Worm (Caenorhabditis elegans) whole organism, young adult: Measurements from ENCODE around the gene rhgf-2.
"Not testable (repeated sequence)": the region's sequence is repeated elsewhere in the genome, so short reads cannot be mapped to it uniquely, and the experiment has no call there.

ENCODE experiments used
- B0261.1 ChIP-seq: sonication (generic microtip); optimal IDR thresholded peaks from 2 replicates; lab custom pipeline; 2016; ENCODE audit warnings: mild to moderate bottlenecking, missing genetic modification characterization, moderate library complexity, missing compliant biosample characterization
- B0336.3 ChIP-seq: fragments of 200-800 bp; sonication (Bioruptor generic); IDR thresholded peaks from 2 replicates; pipeline ENCODE4 v1.3.6; 2022; ENCODE audit warnings: missing genetic modification characterization, missing compliant biosample characterization
- C17E4.6 ChIP-seq: fragments of 200-800 bp; sonication (Bioruptor generic); IDR thresholded peaks from 2 replicates; pipeline ENCODE4 v1.3.6; 2022; ENCODE audit warnings: missing genetic modification reagents, missing genetic modification characterization, missing compliant biosample characterization
- D2030.7 ChIP-seq: fragments of 200-800 bp; sonication (Bioruptor generic); IDR thresholded peaks from 2 replicates; pipeline ENCODE4 v1.3.6; 2022; ENCODE audit warnings: missing genetic modification reagents, missing genetic modification characterization, missing compliant biosample characterization
- F23B12.7 ChIP-seq: sonication (generic microtip); optimal IDR thresholded peaks from 2 replicates; lab custom pipeline; 2017; ENCODE audit warnings: missing genetic modification characterization, mild to moderate bottlenecking, missing compliant biosample characterization, antibody characterized with exemption, moderate library complexity; ENCODE audit not compliant: insufficient read depth
- F55B11.4 ChIP-seq: sonication (generic microtip); optimal IDR thresholded peaks from 2 replicates; lab custom pipeline; 2016; ENCODE audit warnings: missing compliant biosample characterization, missing genetic modification characterization, borderline replicate concordance; ENCODE audit not compliant: insufficient read depth
- T26A5.8 ChIP-seq: sonication (generic microtip); optimal IDR thresholded peaks from 2 replicates; lab custom pipeline; 2016; ENCODE audit warnings: missing genetic modification characterization, missing compliant biosample characterization
- attf-3 ChIP-seq: fragments of 200-800 bp; sonication (Bioruptor generic); conservative IDR thresholded peaks from 2 replicates; pipeline ENCODE4 v1.3.6; 2022; ENCODE audit warnings: missing genetic modification reagents, missing genetic modification characterization, missing compliant biosample characterization
- attf-6 ChIP-seq: fragments of 200-800 bp; sonication (Bioruptor generic); IDR thresholded peaks from 2 replicates; pipeline ENCODE4 v1.3.6; 2022; ENCODE audit warnings: missing genetic modification reagents, missing genetic modification characterization, missing compliant biosample characterization
- cebp-2 ChIP-seq: fragments of 200-800 bp; sonication (Bioruptor generic); IDR thresholded peaks from 2 replicates; pipeline ENCODE4 v1.3.6; 2022; ENCODE audit warnings: missing genetic modification characterization, missing compliant biosample characterization
- ceh-27 ChIP-seq: fragments of 200-800 bp; sonication (Bioruptor generic); optimal IDR thresholded peaks from 2 replicates; lab custom pipeline; 2018; ENCODE audit warnings: mild to moderate bottlenecking, missing genetic modification characterization, moderate library complexity, missing compliant biosample characterization
- ceh-91 ChIP-seq: fragments of 200-800 bp; sonication (Bioruptor generic); IDR thresholded peaks from 2 replicates; pipeline ENCODE4 v1.3.6; 2022; ENCODE audit warnings: missing genetic modification reagents, missing genetic modification characterization, missing compliant biosample characterization
- dox-1 ChIP-seq: fragments of 200-800 bp; sonication (Bioruptor generic); IDR thresholded peaks from 2 replicates; pipeline ENCODE4 v1.3.6; 2022; ENCODE audit warnings: missing genetic modification reagents, missing genetic modification characterization, missing compliant biosample characterization
- let-526 ChIP-seq: fragments of 200-800 bp; sonication (Bioruptor generic); IDR thresholded peaks from 2 replicates; pipeline ENCODE4 v1.3.6; 2022; ENCODE audit warnings: missing genetic modification reagents, missing genetic modification characterization, missing compliant biosample characterization
- let-607 ChIP-seq, 2 experiments: fragments of 200-800 bp in 1 of 2; sonication (Bioruptor generic) in 1 of 2; sonication (generic microtip) in 1 of 2; optimal IDR thresholded peaks; 2 replicates each; lab custom pipeline; 2016 to 2018; ENCODE audit warnings: mild to moderate bottlenecking in 2 of 2, missing compliant biosample characterization in 2 of 2, missing genetic modification characterization in 2 of 2, moderate library complexity in 2 of 2, missing genotype in 1 of 2
- lin-26 ChIP-seq: fragments of 200-800 bp; sonication (Bioruptor generic); IDR thresholded peaks from 2 replicates; pipeline ENCODE4 v1.3.6; 2022; ENCODE audit warnings: missing genetic modification reagents, missing genetic modification characterization, missing compliant biosample characterization
- lin-54 ChIP-seq: fragments of 200-800 bp; sonication (Bioruptor generic); optimal IDR thresholded peaks from 2 replicates; lab custom pipeline; 2018; ENCODE audit warnings: mild to moderate bottlenecking, missing genetic modification characterization, missing compliant biosample characterization
- lir-1 ChIP-seq: fragments of 200-800 bp; sonication (Bioruptor generic); conservative IDR thresholded peaks from 2 replicates; pipeline ENCODE4 v1.3.6; 2022; ENCODE audit warnings: missing genetic modification reagents, missing genetic modification characterization, missing compliant biosample characterization
- lsy-27 ChIP-seq: sonication (generic microtip); optimal IDR thresholded peaks from 2 replicates; lab custom pipeline; 2017; ENCODE audit warnings: missing genetic modification characterization, mild to moderate bottlenecking, missing compliant biosample characterization, antibody characterized with exemption, missing genotype, borderline replicate concordance; ENCODE audit not compliant: insufficient read depth
- mes-4 ChIP-seq: sonication (generic microtip); optimal IDR thresholded peaks from 2 replicates; lab custom pipeline; 2016; ENCODE audit warnings: missing genotype, missing genetic modification characterization, missing compliant biosample characterization
- nfyb-1 ChIP-seq: fragments of 200-800 bp; sonication (Bioruptor generic); IDR thresholded peaks from 2 replicates; pipeline ENCODE4 v1.3.6; 2022; ENCODE audit warnings: missing genetic modification reagents, missing genetic modification characterization, missing compliant biosample characterization
- nhr-27 ChIP-seq: fragments of 200-800 bp; sonication (Bioruptor generic); optimal IDR thresholded peaks from 2 replicates; lab custom pipeline; 2018; ENCODE audit warnings: mild to moderate bottlenecking, missing genetic modification characterization, moderate library complexity, missing compliant biosample characterization
- pbrm-1 ChIP-seq: fragments of 200-800 bp; sonication (Bioruptor generic); IDR thresholded peaks from 2 replicates; pipeline ENCODE4 v1.3.6; 2022; ENCODE audit warnings: missing genetic modification reagents, missing genetic modification characterization, missing compliant biosample characterization
- rec-8 ChIP-seq, 2 experiments: sonication (generic microtip); optimal IDR thresholded peaks; 2 replicates each; lab custom pipeline; 2016; ENCODE audit warnings: mild to moderate bottlenecking in 2 of 2, missing genetic modification characterization in 2 of 2, missing genetic modification reagents in 2 of 2, missing genotype in 2 of 2, missing biosample characterization in 1 of 2, missing compliant biosample characterization in 1 of 2, moderate library complexity in 1 of 2
- rpc-1 ChIP-seq, 2 experiments: fragments of 150-350 bp in 1 of 2; sonication (generic microtip) in 1 of 2; optimal IDR thresholded peaks; 2 replicates each; lab custom pipeline; 2014 to 2018; ENCODE audit warnings: missing biosample characterization in 1 of 2, missing genetic modification characterization in 1 of 2, missing genetic modification reagents in 1 of 2, missing genotype in 1 of 2
- tbp1 ChIP-seq: fragments of 200-800 bp; sonication (Bioruptor generic); optimal IDR thresholded peaks from 2 replicates; lab custom pipeline; 2018; ENCODE audit warnings: mild to moderate bottlenecking, missing genetic modification characterization, missing compliant biosample characterization
- zfh-2 ChIP-seq: fragments of 200-800 bp; sonication (Bioruptor generic); conservative IDR thresholded peaks from 2 replicates; pipeline ENCODE4 v1.3.6; 2022; ENCODE audit warnings: missing genetic modification reagents, missing genetic modification characterization, missing compliant biosample characterization

Gene rhgf-2

ce11 chrII:4100485-4100884 is at the start of gene rhgf-2:
rhgf-2 (plus strand) TSS chrII:4100785.
- TF ChIP-seq F23B12.7 (tag; lab: Kevin White, UChicago) (no peak), ceh-91 (GFP tag; lab: Robert Waterston, UW) (no peak)

- TF ChIP-seq rpc-1 (optimal IDR thresholded peaks at IDR 0.05; lab: Kevin White, UChicago) = not testable (repeated sequence)
- TF ChIP-seq rpc-1 (tag; optimal IDR thresholded peaks at IDR 0.05; lab: Kevin White, UChicago) (peak; percentile 55), lin-26 (GFP tag; lab: Robert Waterston, UW) (peak; percentile 23; the same call in 1 of the 2 replicates), B0261.1 (peak; percentile 50), tbp1 (peak; percentile 75)
These were observed 49.4 kb upstream of the rhgf-2 start for ce11 chrII:4051196-4051595.

DNA sequence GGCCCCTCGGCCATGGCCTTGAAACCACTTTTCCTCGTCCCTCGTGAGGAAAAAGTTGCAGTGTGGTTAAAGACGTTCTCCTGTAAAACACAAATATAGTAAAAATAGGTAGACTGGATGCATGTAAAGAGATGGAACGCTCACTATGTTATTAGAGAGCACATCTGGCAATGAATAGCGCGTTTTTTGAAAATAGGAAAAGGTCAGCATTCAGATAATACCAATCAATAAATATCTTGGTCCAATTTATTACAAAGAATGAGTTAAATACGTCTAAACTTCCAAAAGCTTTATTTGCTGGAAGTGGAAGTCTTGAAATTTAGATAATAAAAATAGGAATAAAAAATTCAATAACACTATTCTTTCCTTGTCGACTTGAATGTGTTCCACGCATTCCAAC is 38.1 kb upstream of the rhgf-2 start, which contains the start of gene gadr-4:
TSS of gene gadr-4 (minus strand) at position 101 of the 400 bp plus-strand sequence.
- TF ChIP-seq attf-6 = no peak
- TF ChIP-seq lsy-27 (tag; lab: Kevin White, UChicago) = no peak

ce11 chrII:4063997-4064396 is 36.6 kb upstream of the rhgf-2 start, which contains the start of gene fbxb-118:
fbxb-118 (minus strand) TSS chrII:4064097.
- TF ChIP-seq F55B11.4 (tag; lab: Kevin White, UChicago) (no peak), nhr-27 (tag; lab: Kevin White, UChicago) (no peak), rec-8 (tag; optimal IDR thresholded peaks at IDR 0.05; lab: Kevin White, UChicago) (no peak), lin-54 (no peak), nfyb-1 (GFP tag; lab: Robert Waterston, UW) (no peak), lir-1 (GFP tag; lab: Robert Waterston, UW) (no peak), attf-3 (GFP tag; lab: Robert Waterston, UW) (no peak), let-526 (GFP tag; lab: Robert Waterston, UW) (no peak), D2030.7 (GFP tag; lab: Robert Waterston, UW) (no peak)
- TF ChIP-seq, all 124 proteins: peak for 0

ce11 chrII:4067258-4067657 is 33.3 kb upstream of the rhgf-2 start, which contains the start of gene W06A11.1:
W06A11.1 (plus strand) TSS chrII:4067558.
- TF ChIP-seq T26A5.8 (tag; lab: Kevin White, UChicago) (no peak), attf-3 (GFP tag; lab: Robert Waterston, UW) (no peak), C17E4.6 (no peak)

- no peak for TF ChIP-seq ceh-27 (GFP tag; lab: Kevin White, UChicago)
- TF ChIP-seq let-607 (tag; optimal IDR thresholded peaks at IDR 0.05; lab: Kevin White, UChicago) = no peak
- no peak for TF ChIP-seq F55B11.4 (tag; lab: Kevin White, UChicago)
- TF ChIP-seq pbrm-1 (GFP tag; lab: Robert Waterston, UW) = no peak
- TF ChIP-seq B0336.3 = no peak
- no peak for TF ChIP-seq rec-8 (tag; optimal IDR thresholded peaks at IDR 0.05; lab: Kevin White, UChicago)
- TF ChIP-seq cebp-2 (GFP tag; lab: Robert Waterston, UW) = no peak
- no peak for TF ChIP-seq dox-1
- TF ChIP-seq mes-4 (tag; lab: Kevin White, UChicago) = no peak
- TF ChIP-seq, all 124 proteins: peak for 0
These were observed 32.4 kb upstream of the rhgf-2 start for ce11 chrII:4068141-4068540.

ce11 chrII:4071075-4071474 is 29.5 kb upstream of the rhgf-2 start:
- TF ChIP-seq mes-4 (tag; lab: Kevin White, UChicago) (no peak), zfh-2 (peak; percentile 66)
